Worm (Caenorhabditis elegans) whole organism, late embryonic: Measurements from ENCODE around the gene alh-9.

Experiments used
- T23F11.4 ChIP-seq: fragments of 200-800 bp; sonication (Bioruptor generic); optimal IDR thresholded peaks from 2 replicates; lab custom pipeline; 2018; ENCODE audit warnings: mild to moderate bottlenecking, missing genetic modification characterization, missing compliant biosample characterization
- ama-1 ChIP-seq: fragments of 150-350 bp; optimal IDR thresholded peaks from 2 replicates; lab custom pipeline; 2014
- ceh-14 ChIP-seq: sonication (generic microtip); optimal IDR thresholded peaks from 2 replicates; lab custom pipeline; 2016; ENCODE audit warnings: missing genotype, missing genetic modification characterization, missing compliant biosample characterization
- ceh-34 ChIP-seq: sonication (generic microtip); optimal IDR thresholded peaks from 2 replicates; lab custom pipeline; 2016; ENCODE audit warnings: mild to moderate bottlenecking, missing genetic modification characterization, missing compliant biosample characterization
- dmd-4 ChIP-seq: sonication (generic microtip); optimal IDR thresholded peaks from 2 replicates; lab custom pipeline; 2016; ENCODE audit warnings: borderline replicate concordance, missing genetic modification characterization, missing compliant biosample characterization
- dve-1 ChIP-seq: sonication (generic microtip); optimal IDR thresholded peaks from 2 replicates; lab custom pipeline; 2017; ENCODE audit warnings: antibody characterized with exemption, mild to moderate bottlenecking, missing genetic modification characterization, missing compliant biosample characterization
- hlh-8 ChIP-seq: sonication (generic microtip); optimal IDR thresholded peaks from 2 replicates; lab custom pipeline; 2016; ENCODE audit warnings: missing genotype, missing genetic modification characterization, missing compliant biosample characterization
- lin-11 ChIP-seq: fragments of 200-800 bp; sonication (Bioruptor generic); optimal IDR thresholded peaks from 2 replicates; lab custom pipeline; 2018; ENCODE audit warnings: mild to moderate bottlenecking, missing genetic modification characterization, missing compliant biosample characterization
- pag-3 ChIP-seq: sonication (generic microtip); optimal IDR thresholded peaks from 2 replicates; lab custom pipeline; 2016; ENCODE audit warnings: missing compliant biosample characterization, missing genetic modification characterization, borderline replicate concordance
- pha-2 ChIP-seq: sonication (generic microtip); optimal IDR thresholded peaks from 2 replicates; lab custom pipeline; 2017; ENCODE audit warnings: mild to moderate bottlenecking, missing genetic modification characterization, missing compliant biosample characterization
- pha-4 ChIP-seq: fragments of 150-350 bp; optimal IDR thresholded peaks from 2 replicates; lab custom pipeline; 2018; ENCODE audit warnings: missing biosample characterization, missing genetic modification reagents, missing genetic modification characterization
- pqm-1 ChIP-seq: sonication (generic microtip); optimal IDR thresholded peaks from 2 replicates; lab custom pipeline; 2016; ENCODE audit warnings: missing genetic modification characterization, missing compliant biosample characterization
- unc-55 ChIP-seq: sonication (generic microtip); optimal IDR thresholded peaks from 2 replicates; lab custom pipeline; 2017; ENCODE audit warnings: missing biosample characterization, missing genetic modification reagents, missing genetic modification characterization
- ztf-16 ChIP-seq: sonication (generic microtip); optimal IDR thresholded peaks from 2 replicates; lab custom pipeline; 2017; ENCODE audit warnings: missing genetic modification characterization, missing compliant biosample characterization

DNA sequence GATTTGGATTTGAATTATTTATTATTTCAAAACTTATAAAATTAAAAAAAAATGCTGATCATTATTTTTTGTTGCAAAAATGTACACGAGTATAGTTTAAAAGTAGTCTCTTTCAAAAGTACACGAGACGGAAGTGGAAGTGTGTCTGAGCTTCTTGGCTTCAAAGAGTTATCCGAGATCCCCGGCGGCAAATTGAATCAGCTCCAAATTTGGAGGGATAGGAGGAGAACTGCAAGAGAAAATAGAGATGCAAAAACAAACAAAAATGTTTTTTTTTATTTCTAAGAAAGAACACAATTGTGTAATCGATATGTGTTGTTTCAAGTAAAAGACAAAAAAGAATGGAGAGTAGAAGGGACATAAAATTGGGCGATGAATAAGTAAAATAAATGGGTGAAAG, 46.7 kb downstream of the alh-9 start:
- TF ChIP-seq ceh-14 (tag; lab: Kevin White, UChicago) (no peak), hlh-8 (tag; lab: Kevin White, UChicago) (no peak), lin-11 (no peak), pha-2 (tag; lab: Kevin White, UChicago) (no peak), ama-1 (lab: Kevin White, UChicago) (no peak), unc-55 (GFP tag; lab: Kevin White, UChicago) (no peak), T23F11.4 (GFP tag; lab: Kevin White, UChicago) (no peak), dmd-4 (tag; lab: Kevin White, UChicago) (no peak), pag-3 (tag; lab: Kevin White, UChicago) (no peak), pqm-1 (tag; lab: Kevin White, UChicago) (no peak), pha-4 (tag; lab: Kevin White, UChicago) (no peak), dve-1 (tag; lab: Kevin White, UChicago) (no peak), ceh-34 (tag; lab: Kevin White, UChicago) (no peak), ztf-16 (tag; lab: Kevin White, UChicago) (no peak)
